Worm (Caenorhabditis elegans) whole organism, late embryonic: Measurements from ENCODE around the gene C55B6.4.
A peak's percentile ranks its signal among the peaks of the same experiment; 100 is the strongest.

ENCODE experiments used
- K09A11.1 ChIP-seq: sonication (generic microtip); optimal IDR thresholded peaks from 2 replicates; lab custom pipeline; 2017; ENCODE audit warnings: antibody characterized with exemption, mild to moderate bottlenecking, missing genetic modification characterization, missing compliant biosample characterization; ENCODE audit not compliant: insufficient read depth
- Y22D7AL.16 ChIP-seq: sonication (generic microtip); optimal IDR thresholded peaks from 2 replicates; lab custom pipeline; 2016; ENCODE audit warnings: missing genetic modification characterization, missing compliant biosample characterization
- ceh-14 ChIP-seq: sonication (generic microtip); optimal IDR thresholded peaks from 2 replicates; lab custom pipeline; 2016; ENCODE audit warnings: missing genotype, missing genetic modification characterization, missing compliant biosample characterization
- ceh-18 ChIP-seq: sonication (generic microtip); optimal IDR thresholded peaks from 2 replicates; lab custom pipeline; 2016; ENCODE audit warnings: missing genetic modification characterization, missing compliant biosample characterization
- ceh-19 ChIP-seq: fragments of 200-800 bp; sonication (Bioruptor generic); optimal IDR thresholded peaks from 2 replicates; lab custom pipeline; 2018; ENCODE audit warnings: mild to moderate bottlenecking, missing genetic modification characterization, missing compliant biosample characterization
- ceh-2 ChIP-seq: sonication (generic microtip); optimal IDR thresholded peaks from 2 replicates; lab custom pipeline; 2016; ENCODE audit warnings: missing genotype, missing genetic modification characterization, missing compliant biosample characterization
- ceh-22 ChIP-seq: sonication (generic microtip); optimal IDR thresholded peaks from 2 replicates; lab custom pipeline; 2017; ENCODE audit warnings: missing biosample characterization, missing genetic modification characterization
- ceh-24 ChIP-seq: sonication (generic microtip); optimal IDR thresholded peaks from 2 replicates; lab custom pipeline; 2016; ENCODE audit warnings: mild to moderate bottlenecking, missing genetic modification characterization, missing compliant biosample characterization
- ceh-30 ChIP-seq: fragments of 150-350 bp; optimal IDR thresholded peaks from 2 replicates; lab custom pipeline; 2014; ENCODE audit warnings: missing biosample characterization, missing genetic modification characterization
- ceh-31 ChIP-seq: sonication (generic microtip); optimal IDR thresholded peaks from 2 replicates; lab custom pipeline; 2016; ENCODE audit warnings: missing genetic modification characterization, missing compliant biosample characterization
- ceh-34 ChIP-seq: sonication (generic microtip); optimal IDR thresholded peaks from 2 replicates; lab custom pipeline; 2016; ENCODE audit warnings: mild to moderate bottlenecking, missing genetic modification characterization, missing compliant biosample characterization
- ceh-45 ChIP-seq: fragments of 200-800 bp; sonication (Bioruptor generic); IDR thresholded peaks from 2 replicates; pipeline ENCODE4 v1.3.6; 2022; ENCODE audit warnings: missing genetic modification reagents, missing genetic modification characterization, missing compliant biosample characterization
- ceh-48 ChIP-seq: sonication (generic microtip); optimal IDR thresholded peaks from 2 replicates; lab custom pipeline; 2016; ENCODE audit warnings: missing genetic modification characterization, inconsistent platforms, missing compliant biosample characterization
- che-1 ChIP-seq: sonication (generic microtip); optimal IDR thresholded peaks from 2 replicates; lab custom pipeline; 2016; ENCODE audit warnings: mild to moderate bottlenecking, missing genetic modification characterization, missing compliant biosample characterization
- dve-1 ChIP-seq: sonication (generic microtip); optimal IDR thresholded peaks from 2 replicates; lab custom pipeline; 2017; ENCODE audit warnings: antibody characterized with exemption, mild to moderate bottlenecking, missing genetic modification characterization, missing compliant biosample characterization
- elt-4 ChIP-seq: sonication (generic microtip); optimal IDR thresholded peaks from 2 replicates; lab custom pipeline; 2016; ENCODE audit warnings: missing genetic modification characterization, missing compliant biosample characterization
- eyg-1 ChIP-seq: sonication (generic microtip); optimal IDR thresholded peaks from 2 replicates; lab custom pipeline; 2016; ENCODE audit warnings: missing genotype, missing genetic modification characterization, missing compliant biosample characterization
- fax-1 ChIP-seq: sonication (generic microtip); optimal IDR thresholded peaks from 2 replicates; lab custom pipeline; 2016; ENCODE audit warnings: missing genotype, missing genetic modification characterization, missing compliant biosample characterization
- hlh-13 ChIP-seq: fragments of 200-800 bp; sonication (Bioruptor generic); optimal IDR thresholded peaks from 2 replicates; lab custom pipeline; 2018; ENCODE audit warnings: mild to moderate bottlenecking, missing genetic modification characterization, missing compliant biosample characterization
- hlh-30 ChIP-seq: sonication (generic microtip); optimal IDR thresholded peaks from 2 replicates; lab custom pipeline; 2017; ENCODE audit warnings: antibody characterized with exemption, missing genetic modification characterization, missing compliant biosample characterization; ENCODE audit not compliant: insufficient read depth
- hlh-6 ChIP-seq: sonication (generic microtip); optimal IDR thresholded peaks from 2 replicates; lab custom pipeline; 2016; ENCODE audit warnings: missing genotype, missing genetic modification characterization, missing compliant biosample characterization
- lim-6 ChIP-seq: sonication (generic microtip); optimal IDR thresholded peaks from 2 replicates; lab custom pipeline; 2016; ENCODE audit warnings: missing genetic modification characterization, missing compliant biosample characterization
- madf-2 ChIP-seq: sonication (generic microtip); optimal IDR thresholded peaks from 2 replicates; lab custom pipeline; 2017; ENCODE audit warnings: missing genetic modification characterization, missing compliant biosample characterization
- mec-3 ChIP-seq: sonication (generic microtip); optimal IDR thresholded peaks from 2 replicates; lab custom pipeline; 2016; ENCODE audit warnings: borderline replicate concordance, missing genetic modification characterization, missing compliant biosample characterization
- nhr-232 ChIP-seq: sonication (generic microtip); optimal IDR thresholded peaks from 2 replicates; lab custom pipeline; 2016; ENCODE audit warnings: missing genetic modification characterization, missing compliant biosample characterization
- npax-4 ChIP-seq: sonication (generic microtip); optimal IDR thresholded peaks from 2 replicates; lab custom pipeline; 2016; ENCODE audit warnings: missing genetic modification characterization, missing compliant biosample characterization
- odd-2 ChIP-seq: sonication (generic microtip); optimal IDR thresholded peaks from 2 replicates; lab custom pipeline; 2017; ENCODE audit warnings: antibody characterized with exemption, mild to moderate bottlenecking, missing genetic modification characterization, missing compliant biosample characterization
- pag-3 ChIP-seq: sonication (generic microtip); optimal IDR thresholded peaks from 2 replicates; lab custom pipeline; 2016; ENCODE audit warnings: missing compliant biosample characterization, missing genetic modification characterization, borderline replicate concordance
- pat-9 ChIP-seq: fragments of 200-800 bp; sonication (Bioruptor generic); optimal IDR thresholded peaks from 2 replicates; lab custom pipeline; 2018; ENCODE audit warnings: mild to moderate bottlenecking, missing genetic modification characterization, moderate library complexity, missing compliant biosample characterization
- pqm-1 ChIP-seq: sonication (generic microtip); optimal IDR thresholded peaks from 2 replicates; lab custom pipeline; 2016; ENCODE audit warnings: missing genetic modification characterization, missing compliant biosample characterization
- pros-1 ChIP-seq: fragments of 150-350 bp; optimal IDR thresholded peaks from 2 replicates; lab custom pipeline; 2014; ENCODE audit warnings: missing biosample characterization, missing genetic modification reagents, missing genetic modification characterization
- rnt-1 ChIP-seq: sonication (generic microtip); optimal IDR thresholded peaks from 2 replicates; lab custom pipeline; 2016; ENCODE audit warnings: missing genetic modification characterization, missing compliant biosample characterization
- sox-4 ChIP-seq: sonication (generic microtip); optimal IDR thresholded peaks from 2 replicates; lab custom pipeline; 2017; ENCODE audit warnings: mild to moderate bottlenecking, missing genetic modification characterization, inconsistent platforms, missing compliant biosample characterization
- syd-9 ChIP-seq: sonication (generic microtip); optimal IDR thresholded peaks from 2 replicates; lab custom pipeline; 2016; ENCODE audit warnings: mild to moderate bottlenecking, missing genetic modification characterization, moderate library complexity, missing compliant biosample characterization
- tbx-2 ChIP-seq: sonication (generic microtip); optimal IDR thresholded peaks from 2 replicates; lab custom pipeline; 2016; ENCODE audit warnings: missing genetic modification characterization, missing compliant biosample characterization
- unc-3 ChIP-seq, 2 experiments: fragments of 200-800 bp in 1 of 2; sonication (Bioruptor generic) in 1 of 2; sonication (generic microtip) in 1 of 2; conservative IDR thresholded peaks in 1 of 2; optimal IDR thresholded peaks in 1 of 2; 2 replicates each; pipeline versions ENCODE4 v1.3.6 to Lab custom; 2016 to 2022; ENCODE audit warnings: missing compliant biosample characterization in 2 of 2, missing genetic modification characterization in 2 of 2, missing genetic modification reagents in 1 of 2
- unc-42 ChIP-seq: sonication (generic microtip); optimal IDR thresholded peaks from 2 replicates; lab custom pipeline; 2016; ENCODE audit warnings: missing genotype, missing genetic modification characterization, missing compliant biosample characterization
- unc-55 ChIP-seq: sonication (generic microtip); optimal IDR thresholded peaks from 2 replicates; lab custom pipeline; 2017; ENCODE audit warnings: missing biosample characterization, missing genetic modification reagents, missing genetic modification characterization
- zip-5 ChIP-seq: sonication (generic microtip); optimal IDR thresholded peaks from 2 replicates; lab custom pipeline; 2016; ENCODE audit warnings: missing genetic modification characterization, missing compliant biosample characterization

The C55B6.4 gene

DNA sequence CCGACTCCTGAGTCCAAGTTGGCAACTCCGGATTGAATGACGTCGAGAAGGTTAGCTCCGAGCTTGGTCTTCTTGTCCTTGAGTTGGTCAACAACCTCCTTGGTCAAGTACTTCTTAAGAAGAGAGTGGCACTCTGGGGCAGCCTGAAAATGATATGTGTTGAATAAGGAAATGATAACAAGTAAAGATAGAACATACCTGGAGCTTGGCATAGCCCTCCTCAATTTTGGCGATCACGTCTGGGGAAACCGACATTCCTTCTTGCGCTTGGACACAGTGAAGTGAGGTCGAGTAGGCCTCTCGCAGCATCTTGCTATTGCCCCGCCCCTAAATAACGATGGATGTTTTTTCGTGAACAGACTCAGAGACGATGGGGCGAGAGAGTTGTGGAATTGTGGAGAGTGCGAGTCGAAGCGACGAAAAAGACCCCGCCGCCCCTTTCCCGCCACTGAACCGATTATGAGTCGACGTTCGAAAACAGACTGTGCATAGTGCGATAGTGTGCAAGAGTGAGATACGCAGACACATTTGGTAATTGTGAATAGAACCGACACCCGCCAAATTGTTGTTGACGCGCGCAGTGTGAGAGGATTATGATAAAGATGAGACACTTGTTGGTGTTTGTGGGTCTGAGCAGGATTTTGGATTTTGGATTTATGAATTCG lies 44.8 kb upstream of the C55B6.4 start (continued):
- no peak for TF ChIP-seq nhr-232 (tag; lab: Kevin White, UChicago)
- no peak for TF ChIP-seq ceh-18
- TF ChIP-seq zip-5 (tag; lab: Kevin White, UChicago): no peak
- no peak for TF ChIP-seq madf-2
- TF ChIP-seq pqm-1 (tag; lab: Kevin White, UChicago): no peak
- TF ChIP-seq pat-9 (tag; lab: Kevin White, UChicago): no peak
- TF ChIP-seq ceh-34 (tag; lab: Kevin White, UChicago): peak; percentile 2
- TF ChIP-seq unc-42 (tag; lab: Kevin White, UChicago): peak; percentile 50
- TF ChIP-seq fax-1 (tag; lab: Kevin White, UChicago): no peak
- TF ChIP-seq unc-55 (GFP tag; lab: Kevin White, UChicago): peak; percentile 4

DNA sequence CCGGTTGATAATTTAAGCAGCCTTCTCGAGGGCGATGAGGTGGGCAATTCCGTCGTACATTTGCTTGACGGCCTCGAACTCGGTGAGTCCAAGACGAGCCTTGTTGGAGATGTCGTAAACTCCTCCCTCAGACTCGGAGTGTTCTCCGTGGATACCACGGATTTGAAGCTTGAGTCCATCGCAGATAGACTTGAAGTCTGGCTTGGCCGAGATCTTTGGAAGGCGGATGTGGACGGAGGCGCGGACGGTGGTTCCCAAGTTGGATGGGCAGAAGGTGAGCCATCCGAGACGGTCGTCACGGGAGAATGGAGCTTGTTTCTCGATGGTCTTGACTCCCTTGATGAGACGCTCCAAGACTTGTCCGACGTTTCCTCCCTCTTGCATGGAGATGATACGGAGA lies 43.4 kb upstream of the C55B6.4 start:
- TF ChIP-seq eyg-1 (tag; lab: Kevin White, UChicago) (no peak), unc-55 (GFP tag; lab: Kevin White, UChicago) (no peak), rnt-1 (no peak), dve-1 (tag; lab: Kevin White, UChicago) (no peak), Y22D7AL.16 (tag; lab: Kevin White, UChicago) (no peak), pros-1 (tag; lab: Kevin White, UChicago) (no peak), ceh-45 (GFP tag; lab: Robert Waterston, UW) (no peak), odd-2 (no peak), ceh-22 (tag; lab: Kevin White, UChicago) (no peak), hlh-13 (GFP tag; lab: Kevin White, UChicago) (no peak)

DNA sequence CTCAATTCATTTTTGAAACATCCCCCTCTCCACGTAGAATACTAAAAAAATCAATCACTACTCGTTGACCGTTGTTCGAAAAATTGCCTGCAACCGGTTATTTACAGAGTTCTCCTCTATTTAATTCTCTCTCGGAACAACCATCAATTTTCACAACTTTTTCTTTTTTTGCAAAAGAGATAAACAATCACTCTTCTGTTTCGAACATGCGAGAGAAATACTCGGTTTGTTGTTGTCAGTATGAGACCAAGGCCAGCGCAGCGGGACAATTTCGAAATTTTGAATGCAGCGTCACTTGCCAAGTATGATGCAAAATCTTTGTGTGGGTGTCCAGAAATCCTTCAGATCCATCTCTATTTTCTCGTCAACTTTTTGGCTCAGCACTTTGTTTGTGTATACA lies 42.8 kb upstream of the C55B6.4 start:
- no peak for TF ChIP-seq mec-3 (tag; lab: Kevin White, UChicago)
- no peak for TF ChIP-seq elt-4 (tag; lab: Kevin White, UChicago)
- no peak for TF ChIP-seq ceh-31 (tag; lab: Kevin White, UChicago)
- TF ChIP-seq unc-3 (GFP tag; conservative IDR thresholded peaks at IDR 0.05; lab: Robert Waterston, UW): no peak
- no peak for TF ChIP-seq unc-3 (tag; optimal IDR thresholded peaks at IDR 0.05; lab: Kevin White, UChicago)
- TF ChIP-seq ceh-30 (tag; lab: Kevin White, UChicago): no peak
- no peak for TF ChIP-seq ceh-14
- no peak for TF ChIP-seq tbx-2 (tag; lab: Kevin White, UChicago)
- TF ChIP-seq unc-42 (tag; lab: Kevin White, UChicago): no peak
- no peak for TF ChIP-seq K09A11.1 (tag; lab: Kevin White, UChicago)
- TF ChIP-seq ceh-2 (tag; lab: Kevin White, UChicago): no peak
- no peak for TF ChIP-seq fax-1 (tag; lab: Kevin White, UChicago)
- no peak for TF ChIP-seq pag-3 (tag; lab: Kevin White, UChicago)
- TF ChIP-seq syd-9 (tag; lab: Kevin White, UChicago): no peak
- no peak for TF ChIP-seq hlh-6 (tag; lab: Kevin White, UChicago)
- no peak for TF ChIP-seq che-1 (tag; lab: Kevin White, UChicago)
- TF ChIP-seq odd-2: no peak
- no peak for TF ChIP-seq ceh-19 (GFP tag; lab: Kevin White, UChicago)
- no peak for TF ChIP-seq ceh-48

DNA sequence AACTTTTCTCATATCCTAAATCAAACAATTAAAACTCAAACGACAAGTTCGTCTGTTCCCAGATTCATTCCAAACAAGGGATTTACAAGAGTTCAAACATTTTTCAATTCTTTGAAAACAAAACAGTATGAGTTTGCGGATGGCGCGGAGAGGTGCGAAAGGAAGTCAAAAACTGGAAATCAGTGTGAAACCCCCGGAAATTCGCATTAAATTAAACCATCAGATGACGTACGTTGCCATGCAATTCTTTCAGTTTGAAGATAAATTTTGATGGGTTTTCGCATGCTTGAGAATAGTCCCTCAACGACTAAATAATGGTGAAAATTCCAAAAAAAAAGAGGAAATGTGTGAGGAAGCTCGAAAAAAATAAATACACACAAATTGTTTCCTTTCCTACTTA lies 41.9 kb upstream of the C55B6.4 start:
- TF ChIP-seq ceh-24 (no peak), ceh-19 (GFP tag; lab: Kevin White, UChicago) (no peak), lim-6 (no peak), npax-4 (no peak), ceh-22 (tag; lab: Kevin White, UChicago) (no peak), sox-4 (tag; lab: Kevin White, UChicago) (no peak), hlh-30 (tag; lab: Kevin White, UChicago) (no peak), rnt-1 (no peak)
